Fruit fly (Drosophila melanogaster) whole organism, embryonic: Measurements from ENCODE around the gene CG2712.
A peak's percentile ranks its signal among the peaks of the same experiment; 100 is the strongest.

Experiments
- Atf3 ChIP-seq: fragments of 200-800 bp; sonication (Bioruptor generic); optimal IDR thresholded peaks from 3 replicates; lab custom pipeline; 2016; ENCODE audit warnings: missing biosample characterization, missing genetic modification characterization
- Blimp-1 ChIP-seq: fragments of 200-800 bp; sonication (Bioruptor generic); optimal IDR thresholded peaks from 3 replicates; lab custom pipeline; 2018; ENCODE audit warnings: missing biosample characterization, missing genetic modification characterization, mild to moderate bottlenecking, moderate library complexity, missing genetic modification reagents
- CG10267 ChIP-seq: fragments of 200-800 bp; sonication (Bioruptor generic); optimal IDR thresholded peaks from 2 replicates; lab custom pipeline; 2018; ENCODE audit warnings: missing biosample characterization, mild to moderate bottlenecking, missing genetic modification characterization, moderate library complexity
- CG10274 ChIP-seq: fragments of 200-800 bp; sonication (Bioruptor generic); optimal IDR thresholded peaks from 3 replicates; lab custom pipeline; 2017; ENCODE audit warnings: missing biosample characterization, mild to moderate bottlenecking, missing genetic modification characterization
- CG10979 ChIP-seq: fragments of 200-800 bp; sonication (Bioruptor generic); optimal IDR thresholded peaks from 2 replicates; lab custom pipeline; 2018; ENCODE audit warnings: missing biosample characterization, mild to moderate bottlenecking, missing genetic modification characterization, moderate library complexity
- CG11247 ChIP-seq: fragments of 200-800 bp; sonication (Bioruptor generic); IDR thresholded peaks from 2 replicates; pipeline ENCODE4 v1.3.6; 2022; ENCODE audit warnings: missing biosample characterization, missing genetic modification characterization
- CG11695 ChIP-seq: fragments of 200-800 bp; sonication (Bioruptor generic); IDR thresholded peaks from 3 replicates; pipeline ENCODE4 v1.3.6; 2022; ENCODE audit warnings: missing biosample characterization, missing genetic modification characterization
- CG13624 ChIP-seq: fragments of 200-800 bp; sonication (Bioruptor generic); optimal IDR thresholded peaks from 2 replicates; lab custom pipeline; 2016; ENCODE audit warnings: missing biosample characterization, missing genetic modification characterization
- CG13775 ChIP-seq: fragments of 200-800 bp; sonication (Bioruptor generic); optimal IDR thresholded peaks from 3 replicates; lab custom pipeline; 2017; ENCODE audit warnings: missing biosample characterization, mild to moderate bottlenecking, missing genetic modification characterization
- CG13894 ChIP-seq: fragments of 200-800 bp; sonication (Bioruptor generic); optimal IDR thresholded peaks from 3 replicates; lab custom pipeline; 2018; ENCODE audit warnings: missing biosample characterization, mild to moderate bottlenecking, missing genetic modification characterization, moderate library complexity
- CG14860 ChIP-seq: fragments of 200-800 bp; sonication (Bioruptor generic); IDR thresholded peaks from 3 replicates; pipeline ENCODE4 v1.3.6; 2022; ENCODE audit warnings: missing biosample characterization, missing genetic modification characterization; ENCODE audit not compliant: partially characterized antibody
- CG1603 ChIP-seq: fragments of 200-800 bp; sonication (Bioruptor generic); optimal IDR thresholded peaks from 2 replicates; lab custom pipeline; 2019; ENCODE audit warnings: missing biosample characterization, mild to moderate bottlenecking, missing genetic modification characterization, moderate library complexity
- CG16813 ChIP-seq: fragments of 200-800 bp; sonication (Bioruptor generic); IDR thresholded peaks from 3 replicates; pipeline ENCODE4 v1.3.6; 2022; ENCODE audit warnings: missing biosample characterization, missing genetic modification characterization; ENCODE audit not compliant: partially characterized antibody
- CG1832 ChIP-seq: fragments of 200-800 bp; sonication (Bioruptor generic); optimal IDR thresholded peaks from 2 replicates; lab custom pipeline; 2017; ENCODE audit warnings: missing biosample characterization, mild to moderate bottlenecking, missing genetic modification characterization, inconsistent platforms
- CG2120 ChIP-seq: fragments of 200-800 bp; sonication (Bioruptor generic); optimal IDR thresholded peaks from 3 replicates; lab custom pipeline; 2016; ENCODE audit warnings: missing biosample characterization, missing genetic modification characterization
- CG2712 ChIP-seq: fragments of 200-800 bp; optimal IDR thresholded peaks from 3 replicates; lab custom pipeline; 2019; ENCODE audit warnings: missing biosample characterization, mild to moderate bottlenecking, missing genetic modification characterization, moderate library complexity
- CG34376 ChIP-seq: fragments of 200-800 bp; sonication (Bioruptor generic); optimal IDR thresholded peaks from 2 replicates; lab custom pipeline; 2018; ENCODE audit warnings: missing biosample characterization, mild to moderate bottlenecking, missing genetic modification characterization
- CG4282 ChIP-seq: fragments of 200-800 bp; sonication (Bioruptor generic); optimal IDR thresholded peaks from 2 replicates; lab custom pipeline; 2016; ENCODE audit warnings: missing biosample characterization, missing genetic modification characterization
- CG6689 ChIP-seq: fragments of 200-800 bp; sonication (Bioruptor generic); IDR thresholded peaks from 2 replicates; pipeline ENCODE4 v1.3.6; 2022; ENCODE audit warnings: missing biosample characterization, missing genetic modification characterization
- CG7745 ChIP-seq: fragments of 200-800 bp; sonication (Bioruptor generic); optimal IDR thresholded peaks from 2 replicates; lab custom pipeline; 2018; ENCODE audit warnings: missing biosample characterization, mild to moderate bottlenecking, missing genetic modification characterization, moderate library complexity
- CG7786 ChIP-seq: fragments of 200-800 bp; sonication (Bioruptor generic); optimal IDR thresholded peaks from 2 replicates; lab custom pipeline; 2016; ENCODE audit warnings: missing biosample characterization, missing genetic modification characterization
- CG8765 ChIP-seq: fragments of 200-800 bp; sonication (Bioruptor generic); IDR thresholded peaks from 2 replicates; pipeline ENCODE4 v1.3.6; 2022; ENCODE audit warnings: missing biosample characterization, missing genetic modification characterization
- Dek ChIP-seq: fragments of 200-800 bp; sonication (Bioruptor generic); optimal IDR thresholded peaks from 3 replicates; lab custom pipeline; 2019; ENCODE audit warnings: missing biosample characterization, mild to moderate bottlenecking, missing genetic modification characterization, moderate library complexity
- Ets65A ChIP-seq: fragments of 200-800 bp; sonication (Bioruptor generic); peaks from one replicate; lab custom pipeline; 2016; ENCODE audit warnings: missing biosample characterization, missing genetic modification characterization
- HLH3B ChIP-seq: fragments of 200-800 bp; sonication (Bioruptor generic); IDR thresholded peaks from 2 replicates; pipeline ENCODE4 v1.3.6; 2022; ENCODE audit warnings: missing biosample characterization, missing genetic modification characterization
- HLH54F ChIP-seq: fragments of 200-800 bp; sonication (Bioruptor generic); optimal IDR thresholded peaks from 3 replicates; lab custom pipeline; 2016; ENCODE audit warnings: missing biosample characterization, missing genetic modification characterization
- Hsf ChIP-seq: fragments of 200-800 bp; sonication (Bioruptor generic); optimal IDR thresholded peaks from 3 replicates; lab custom pipeline; 2016; ENCODE audit warnings: missing biosample characterization, missing genetic modification characterization
- NC2β ChIP-seq: fragments of 200-800 bp; sonication (Bioruptor generic); optimal IDR thresholded peaks from 2 replicates; lab custom pipeline; 2016; ENCODE audit warnings: missing biosample characterization, missing genetic modification characterization
- NfI ChIP-seq: fragments of 200-800 bp; sonication (Bioruptor generic); optimal IDR thresholded peaks from 3 replicates; lab custom pipeline; 2018; ENCODE audit warnings: missing biosample characterization, mild to moderate bottlenecking, missing genetic modification characterization, moderate library complexity
- Rx ChIP-seq: fragments of 200-800 bp; sonication (Bioruptor generic); IDR thresholded peaks from 2 replicates; pipeline ENCODE4 v1.3.6; 2022; ENCODE audit warnings: missing biosample characterization, missing genetic modification characterization
- Sry-β ChIP-seq: fragments of 200-800 bp; sonication (Bioruptor generic); optimal IDR thresholded peaks from 2 replicates; lab custom pipeline; 2018; ENCODE audit warnings: missing biosample characterization, mild to moderate bottlenecking, missing genetic modification characterization, moderate library complexity
- al ChIP-seq: fragments of 200-800 bp; sonication (Bioruptor generic); IDR thresholded peaks from 2 replicates; pipeline ENCODE4 v1.3.6; 2022; ENCODE audit warnings: missing biosample characterization, missing genetic modification characterization
- ara ChIP-seq: fragments of 200-800 bp; sonication (Bioruptor generic); IDR thresholded peaks from 2 replicates; pipeline ENCODE4 v1.3.6; 2022; ENCODE audit warnings: missing biosample characterization, missing genetic modification characterization
- ase ChIP-seq: fragments of 200-800 bp; sonication (Bioruptor generic); IDR thresholded peaks from 3 replicates; pipeline ENCODE4 v1.3.6; 2022; ENCODE audit warnings: missing biosample characterization, missing genetic modification characterization
- caup ChIP-seq: fragments of 200-800 bp; sonication (Bioruptor generic); optimal IDR thresholded peaks from 3 replicates; lab custom pipeline; 2017; ENCODE audit warnings: missing biosample characterization, mild to moderate bottlenecking, missing genetic modification characterization, moderate library complexity; ENCODE audit not compliant: severe bottlenecking
- disco-r ChIP-seq: fragments of 200-800 bp; sonication (Bioruptor generic); optimal IDR thresholded peaks from 2 replicates; lab custom pipeline; 2016; ENCODE audit warnings: missing biosample characterization, missing genetic modification characterization
- gcm ChIP-seq: fragments of 200-800 bp; sonication (Bioruptor generic); optimal IDR thresholded peaks from 2 replicates; lab custom pipeline; 2019; ENCODE audit warnings: missing biosample characterization, mild to moderate bottlenecking, missing genetic modification characterization, moderate library complexity
- gfzf ChIP-seq: fragments of 200-800 bp; sonication (Bioruptor generic); optimal IDR thresholded peaks from 2 replicates; lab custom pipeline; 2016; ENCODE audit warnings: missing biosample characterization, mild to moderate bottlenecking, missing genetic modification characterization, moderate library complexity
- inv ChIP-seq: fragments of 200-800 bp; sonication (Bioruptor generic); IDR thresholded peaks from 2 replicates; pipeline ENCODE4 v1.3.6; 2022; ENCODE audit warnings: missing biosample characterization, missing genetic modification characterization; ENCODE audit not compliant: partially characterized antibody
- luna ChIP-seq: fragments of 200-800 bp; sonication (Bioruptor generic); optimal IDR thresholded peaks from 2 replicates; lab custom pipeline; 2016; ENCODE audit warnings: missing biosample characterization, missing genetic modification characterization
- mam ChIP-seq: fragments of 200-800 bp; sonication (Bioruptor generic); optimal IDR thresholded peaks from 3 replicates; lab custom pipeline; 2016; ENCODE audit warnings: missing biosample characterization, missing genetic modification characterization
- mirr ChIP-seq: fragments of 200-800 bp; sonication (Bioruptor generic); optimal IDR thresholded peaks from 3 replicates; lab custom pipeline; 2018; ENCODE audit warnings: missing biosample characterization, mild to moderate bottlenecking, missing genetic modification characterization
- onecut ChIP-seq: fragments of 200-800 bp; sonication (Bioruptor generic); IDR thresholded peaks from 2 replicates; pipeline ENCODE4 v1.3.6; 2022; ENCODE audit warnings: missing biosample characterization, missing genetic modification characterization
- p53 ChIP-seq: fragments of 200-800 bp; sonication (Bioruptor generic); optimal IDR thresholded peaks from 2 replicates; lab custom pipeline; 2016; ENCODE audit warnings: missing biosample characterization, missing genetic modification characterization
- pb ChIP-seq: fragments of 200-800 bp; sonication (Bioruptor generic); optimal IDR thresholded peaks from 3 replicates; lab custom pipeline; 2016; ENCODE audit warnings: missing biosample characterization, missing genetic modification characterization
- pita ChIP-seq: fragments of 200-800 bp; sonication (Bioruptor generic); optimal IDR thresholded peaks from 2 replicates; lab custom pipeline; 2017; ENCODE audit warnings: missing biosample characterization, mild to moderate bottlenecking, missing genetic modification characterization
- pnt ChIP-seq: fragments of 200-800 bp; sonication (Bioruptor generic); optimal IDR thresholded peaks from 3 replicates; lab custom pipeline; 2016; ENCODE audit warnings: missing biosample characterization, missing genetic modification characterization
- sc ChIP-seq, 3 experiments: fragments of >200 bp in 2 of 3; fragments of 200-800 bp in 1 of 3; sonication (Bioruptor generic) in 1 of 3; optimal IDR thresholded peaks; 2 replicates in 2 of 3; 3 replicates in 1 of 3; lab custom pipeline; 2017; ENCODE audit warnings: mild to moderate bottlenecking in 1 of 3, missing biosample characterization in 1 of 3, missing genetic modification characterization in 1 of 3, missing genetic modification reagents in 1 of 3
- slp2 ChIP-seq: fragments of 200-800 bp; sonication (Bioruptor generic); optimal IDR thresholded peaks from 2 replicates; lab custom pipeline; 2016; ENCODE audit warnings: missing biosample characterization, missing genetic modification characterization
- stc ChIP-seq: fragments of 200-800 bp; sonication (Bioruptor generic); IDR thresholded peaks from 2 replicates; pipeline ENCODE4 v1.3.6; 2022; ENCODE audit warnings: missing biosample characterization, missing genetic modification characterization
- wdn ChIP-seq: fragments of 200-800 bp; sonication (Bioruptor generic); IDR thresholded peaks from 2 replicates; pipeline ENCODE4 v1.3.6; 2022; ENCODE audit warnings: missing biosample characterization, missing genetic modification characterization

The CG2712 gene

DNA sequence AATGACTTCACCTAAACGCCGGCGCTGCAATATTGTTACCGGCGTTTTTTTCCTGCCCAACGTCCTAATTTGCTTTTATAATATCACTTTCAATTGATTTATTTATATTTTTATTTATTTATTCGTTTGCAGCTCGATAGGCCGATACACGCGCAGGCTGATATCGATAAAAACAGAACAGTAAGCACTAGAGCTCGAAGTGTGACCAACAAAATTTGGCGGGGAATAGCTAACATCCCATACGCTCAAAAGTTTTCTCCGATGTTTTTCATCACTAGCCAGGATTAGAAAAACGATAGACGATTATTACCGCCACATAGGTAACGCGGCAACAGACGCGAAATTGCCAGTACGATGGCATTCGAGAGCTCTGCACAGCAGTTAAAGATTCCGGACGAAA, 18.5 kb upstream of the CG2712 start, which contains the start of the genes CG2685 and CG2694:
Gene CG2685, minus strand, starts transcription at position 185 of the 400 bp plus-strand sequence.
Gene CG2694, plus strand, starts transcription at position 304 of the 400 bp plus-strand sequence.
- TF ChIP-seq HLH3B (GFP tag; lab: Robert Waterston, UW) (no peak), NfI (GFP tag; lab: Kevin White, UChicago) (peak; percentile 2), Atf3 (GFP tag; lab: Kevin White, UChicago) (no peak), CG8765 (GFP tag; lab: Robert Waterston, UW) (no peak), CG2120 (peak; percentile 30), CG7745 (no peak), ase (GFP tag; lab: Robert Waterston, UW) (no peak), pnt (GFP tag; lab: Kevin White, UChicago) (no peak), ara (GFP tag; lab: Robert Waterston, UW) (no peak), HLH54F (GFP tag; lab: Kevin White, UChicago) (no peak), CG13894 (tag; lab: Kevin White, UChicago) (no peak), CG14860 (GFP tag; lab: Robert Waterston, UW) (peak; percentile 65), CG34376 (GFP tag; lab: Kevin White, UChicago) (no peak), CG4282 (GFP tag; lab: Kevin White, UChicago) (no peak), gfzf (peak; percentile 65), gcm (GFP tag; lab: Kevin White, UChicago) (no peak), Rx (GFP tag; lab: Robert Waterston, UW) (no peak), CG1603 (tag; lab: Kevin White, UChicago) (peak; percentile 50), CG11247 (GFP tag; lab: Robert Waterston, UW) (no peak), al (no peak), CG10979 (tag; lab: Kevin White, UChicago) (no peak), onecut (no peak), sc (optimal IDR thresholded peaks at IDR 0.05; lab: Kevin White, UChicago) (no peak), sc (GFP tag; optimal IDR thresholded peaks at IDR 0.05; lab: Kevin White, UChicago) (no peak), stc (no peak), CG13624 (GFP tag; lab: Kevin White, UChicago) (no peak), caup (GFP tag; lab: Kevin White, UChicago) (no peak), inv (GFP tag; lab: Robert Waterston, UW) (peak; percentile 64), CG10267 (tag; lab: Kevin White, UChicago) (peak; percentile 74), CG10274 (GFP tag; lab: Kevin White, UChicago) (no peak), CG6689 (GFP tag; lab: Robert Waterston, UW) (no peak), wdn (GFP tag; lab: Robert Waterston, UW) (no peak), luna (no peak), CG13775 (no peak), pb (GFP tag; lab: Kevin White, UChicago) (no peak), mirr (GFP tag; lab: Kevin White, UChicago) (no peak), CG16813 (GFP tag; lab: Robert Waterston, UW) (peak; percentile 78), CG2712 (tag; lab: Kevin White, UChicago) (peak; percentile 7), CG11695 (GFP tag; lab: Robert Waterston, UW) (no peak), disco-r (GFP tag; lab: Kevin White, UChicago) (no peak), slp2 (GFP tag; lab: Kevin White, UChicago) (no peak), NC2β (GFP tag; lab: Kevin White, UChicago) (no peak), Ets65A (GFP tag; lab: Kevin White, UChicago) (peak; percentile 42), p53 (GFP tag; lab: Kevin White, UChicago) (no peak), Sry-β (GFP tag; lab: Kevin White, UChicago) (peak; percentile 87), CG7786 (GFP tag; lab: Kevin White, UChicago) (no peak), Dek (no peak), mam (GFP tag; lab: Kevin White, UChicago) (peak; percentile 16), Hsf (GFP tag; lab: Kevin White, UChicago) (no peak), CG1832 (GFP tag; lab: Kevin White, UChicago) (no peak), pita (GFP tag; lab: Kevin White, UChicago) (no peak), Blimp-1 (GFP tag; lab: Kevin White, UChicago) (no peak)
